Worm (Caenorhabditis elegans): Measurements from ENCODE around the gene gst-2.

- no peak for TF ChIP-seq unc-62 (GFP tag; optimal IDR thresholded peaks at IDR 0.05)
- no peak for TF ChIP-seq nhr-77 (tag; optimal IDR thresholded peaks at IDR 0.05)
Observed at ce11 chrIV:10157034-10157433, 15.2 kb upstream of the gst-2 start.

Measured in whole organism, L3 larva.